Fruit fly (Drosophila melanogaster) whole organism, wandering third instar larva: ENCODE data around the gene CG32655.

ENCODE experiments used
- Abd-B ChIP-seq: fragments of >200 bp; optimal IDR thresholded peaks from 2 replicates; lab custom pipeline; 2017; ENCODE audit warnings: missing biosample characterization, missing genetic modification characterization
- CG32264 ChIP-seq: fragments of 200-800 bp; sonication (Bioruptor generic); optimal IDR thresholded peaks from 2 replicates; lab custom pipeline; 2016; ENCODE audit warnings: missing biosample characterization, missing genetic modification characterization
- CG9705 ChIP-seq: fragments of 200-800 bp; sonication (Bioruptor generic); optimal IDR thresholded peaks from 2 replicates; lab custom pipeline; 2018; ENCODE audit warnings: missing biosample characterization, mild to moderate bottlenecking, missing genetic modification characterization
- CrebA ChIP-seq: fragments of 200-800 bp; sonication (Bioruptor generic); optimal IDR thresholded peaks from 2 replicates; lab custom pipeline; 2016; ENCODE audit warnings: missing biosample characterization, mild to moderate bottlenecking, missing genetic modification characterization, borderline replicate concordance
- Dfd ChIP-seq: fragments of >200 bp; optimal IDR thresholded peaks from 2 replicates; lab custom pipeline; 2017; ENCODE audit warnings: missing biosample characterization, missing genetic modification characterization
- Dif ChIP-seq: fragments of 200-275, 200-300 bp; sonication (Bioruptor generic); optimal IDR thresholded peaks from 2 replicates; lab custom pipeline; 2018; ENCODE audit warnings: missing biosample characterization, missing genetic modification characterization; ENCODE audit not compliant: partially characterized antibody
- GATAd ChIP-seq: sonication (Bioruptor generic); optimal IDR thresholded peaks from 2 replicates; lab custom pipeline; 2016; ENCODE audit warnings: missing biosample characterization, missing genetic modification characterization
- HLH106 ChIP-seq: fragments of 200-800 bp; optimal IDR thresholded peaks from 3 replicates; lab custom pipeline; 2019; ENCODE audit warnings: missing biosample characterization, mild to moderate bottlenecking, missing genetic modification characterization, moderate library complexity
- Hnf4 ChIP-seq: fragments of 200-800 bp; sonication (Bioruptor generic); optimal IDR thresholded peaks from 2 replicates; lab custom pipeline; 2016; ENCODE audit warnings: missing biosample characterization, mild to moderate bottlenecking, missing genetic modification characterization
- Hr78 ChIP-seq: fragments of >200 bp; optimal IDR thresholded peaks from 2 replicates; lab custom pipeline; 2017; ENCODE audit warnings: missing biosample characterization, missing genetic modification characterization
- Hr83 ChIP-seq: fragments of 200-300 bp; sonication (Bioruptor generic); optimal IDR thresholded peaks from 2 replicates; lab custom pipeline; 2016; ENCODE audit warnings: missing biosample characterization, mild to moderate bottlenecking, missing genetic modification characterization, moderate library complexity; ENCODE audit not compliant: poor library complexity, severe bottlenecking
- Jra ChIP-seq: sonication (Bioruptor generic); optimal IDR thresholded peaks from 2 replicates; lab custom pipeline; 2016; ENCODE audit warnings: missing biosample characterization, missing genetic modification characterization
- Mio ChIP-seq: sonication (Bioruptor generic); optimal IDR thresholded peaks from 2 replicates; lab custom pipeline; 2016; ENCODE audit warnings: missing biosample characterization, missing genetic modification characterization
- Myc ChIP-seq: fragments of >200 bp; optimal IDR thresholded peaks from 2 replicates; lab custom pipeline; 2017
- N ChIP-seq: fragments of >200 bp; optimal IDR thresholded peaks from 2 replicates; lab custom pipeline; 2018; ENCODE audit warnings: missing biosample characterization, missing external identifiers, missing genetic modification characterization
- OdsH ChIP-seq: fragments of 200-800 bp; sonication (Bioruptor generic); optimal IDR thresholded peaks from 2 replicates; lab custom pipeline; 2016; ENCODE audit warnings: missing biosample characterization, mild to moderate bottlenecking, missing genetic modification characterization
- Rel ChIP-seq, 2 experiments: fragments of 200-800 bp; sonication (Bioruptor generic) in 1 of 2; optimal IDR thresholded peaks; 2 replicates in 1 of 2; 3 replicates in 1 of 2; lab custom pipeline; 2016 to 2019; ENCODE audit warnings: mild to moderate bottlenecking in 2 of 2, missing biosample characterization in 2 of 2, missing genetic modification characterization in 2 of 2, moderate library complexity in 1 of 2
- Sp1 ChIP-seq: fragments of 200-800 bp; sonication (Bioruptor generic); optimal IDR thresholded peaks from 3 replicates; lab custom pipeline; 2019; ENCODE audit warnings: missing biosample characterization, mild to moderate bottlenecking, missing genetic modification characterization, moderate library complexity
- Vsx2 ChIP-seq: fragments of 200-300, 225-300 bp; sonication (Bioruptor generic); optimal IDR thresholded peaks from 2 replicates; lab custom pipeline; 2018; ENCODE audit warnings: missing biosample characterization, missing genetic modification characterization; ENCODE audit not compliant: partially characterized antibody
- br ChIP-seq: fragments of 200-800 bp; sonication (Bioruptor generic); optimal IDR thresholded peaks from 2 replicates; lab custom pipeline; 2016; ENCODE audit warnings: missing biosample characterization, missing genetic modification characterization
- brk ChIP-seq: fragments of 200-800 bp; sonication (Bioruptor generic); optimal IDR thresholded peaks from 2 replicates; lab custom pipeline; 2016; ENCODE audit warnings: missing biosample characterization, mild to moderate bottlenecking, missing genetic modification characterization
- dmrt93B ChIP-seq: fragments of 200-800 bp; sonication (Bioruptor generic); optimal IDR thresholded peaks from 2 replicates; lab custom pipeline; 2018; ENCODE audit warnings: missing biosample characterization, mild to moderate bottlenecking, missing genetic modification characterization
- dsf ChIP-seq: sonication (Bioruptor generic); optimal IDR thresholded peaks from 2 replicates; lab custom pipeline; 2016; ENCODE audit warnings: missing biosample characterization, missing genetic modification characterization, borderline replicate concordance
- ey ChIP-seq: fragments of 200-800 bp; sonication (Bioruptor generic); optimal IDR thresholded peaks from 2 replicates; lab custom pipeline; 2016; ENCODE audit warnings: missing biosample characterization, missing genetic modification characterization
- foxo ChIP-seq, 2 experiments: fragments of 200-800 bp; sonication (Bioruptor generic); optimal IDR thresholded peaks; 2 replicates in 1 of 2; 3 replicates in 1 of 2; lab custom pipeline; 2016 to 2017; ENCODE audit warnings: missing biosample characterization in 2 of 2, missing genetic modification characterization in 2 of 2
- fru ChIP-seq: fragments of 200-800 bp; sonication (Bioruptor generic); optimal IDR thresholded peaks from 3 replicates; lab custom pipeline; 2016; ENCODE audit warnings: missing biosample characterization, mild to moderate bottlenecking, missing genetic modification characterization
- h ChIP-seq: fragments of 200-800 bp; sonication (Bioruptor generic); optimal IDR thresholded peaks from 3 replicates; lab custom pipeline; 2016; ENCODE audit warnings: missing biosample characterization, mild to moderate bottlenecking, missing genetic modification characterization
- jim ChIP-seq: fragments of 175-275, 200-325 bp; sonication (Bioruptor generic); optimal IDR thresholded peaks from 2 replicates; lab custom pipeline; 2016; ENCODE audit warnings: missing biosample characterization, mild to moderate bottlenecking, missing genetic modification characterization
- lola ChIP-seq: fragments of >200 bp; optimal IDR thresholded peaks from 2 replicates; lab custom pipeline; 2017; ENCODE audit warnings: missing biosample characterization, missing genetic modification characterization
- pan ChIP-seq: fragments of >200 bp; optimal IDR thresholded peaks from 2 replicates; lab custom pipeline; 2017
- psq ChIP-seq: fragments of 200-800 bp; sonication (Bioruptor generic); optimal IDR thresholded peaks from 3 replicates; lab custom pipeline; 2017; ENCODE audit warnings: missing biosample characterization, mild to moderate bottlenecking, missing genetic modification characterization, moderate library complexity
- rgr ChIP-seq: fragments of 200-800 bp; sonication (Bioruptor generic); optimal IDR thresholded peaks from 3 replicates; lab custom pipeline; 2016; ENCODE audit warnings: missing biosample characterization, mild to moderate bottlenecking, missing genetic modification characterization
- sage ChIP-seq: fragments of 200-800 bp; sonication (Bioruptor generic); optimal IDR thresholded peaks from 2 replicates; lab custom pipeline; 2016; ENCODE audit warnings: missing biosample characterization, mild to moderate bottlenecking, missing genetic modification characterization
- sv ChIP-seq: fragments of 200-800 bp; sonication (Bioruptor generic); optimal IDR thresholded peaks from 3 replicates; lab custom pipeline; 2016; ENCODE audit warnings: missing biosample characterization, missing genetic modification characterization
- tai ChIP-seq: sonication (Bioruptor generic); optimal IDR thresholded peaks from 2 replicates; lab custom pipeline; 2016; ENCODE audit warnings: missing biosample characterization, missing genetic modification characterization
- usp ChIP-seq: fragments of >200 bp; optimal IDR thresholded peaks from 2 replicates; lab custom pipeline; 2017; ENCODE audit warnings: missing biosample characterization, missing genetic modification characterization
- woc ChIP-seq: sonication (Bioruptor generic); optimal IDR thresholded peaks from 2 replicates; lab custom pipeline; 2016; ENCODE audit warnings: missing biosample characterization, mild to moderate bottlenecking, missing genetic modification characterization

CG32655 gene

dm6 chrX:12222890-12223345, 12.8 kb downstream of the CG32655 start (continued):
- TF ChIP-seq Hnf4 (GFP tag; lab: Kevin White, UChicago) (no peak), jim (GFP tag; lab: Kevin White, UChicago) (no peak), GATAd (GFP tag; lab: Kevin White, UChicago) (no peak), woc (peak; percentile 7), OdsH (GFP tag; lab: Kevin White, UChicago) (peak; percentile 43), CG9705 (GFP tag; lab: Kevin White, UChicago) (no peak)

dm6 chrX:12221496-12221895, 14.2 kb downstream of the CG32655 start:
- TF ChIP-seq Mio (GFP tag; lab: Kevin White, UChicago) (no peak), HLH106 (peak; percentile 40), ey (GFP tag; lab: Kevin White, UChicago) (no peak), fru (GFP tag; lab: Kevin White, UChicago) (peak; percentile 58), Dfd (GFP tag; lab: Kevin White, UChicago) (no peak), Vsx2 (GFP tag; lab: Kevin White, UChicago) (no peak), rgr (GFP tag; lab: Kevin White, UChicago) (no peak), psq (GFP tag; lab: Kevin White, UChicago) (no peak), foxo (GFP tag; optimal IDR thresholded peaks at IDR 0.05; lab: Kevin White, UChicago) (peak in 1 of 2 experiments; percentile 54), CG9705 (GFP tag; lab: Kevin White, UChicago) (no peak), woc (peak; percentile 32), Myc (lab: Kevin White, UChicago) (no peak)

- TF ChIP-seq Mio (GFP tag; lab: Kevin White, UChicago) (no peak), Sp1 (GFP tag; lab: Kevin White, UChicago) (peak; percentile 20), Hr78 (GFP tag; lab: Kevin White, UChicago) (no peak), dmrt93B (GFP tag; lab: Kevin White, UChicago) (peak; percentile 21), psq (GFP tag; lab: Kevin White, UChicago) (peak; percentile 9), Abd-B (GFP tag; lab: Kevin White, UChicago) (no peak), br (GFP tag; lab: Kevin White, UChicago) (peak; percentile 33), CG32264 (GFP tag; lab: Kevin White, UChicago) (no peak), HLH106 (peak; percentile 17), CrebA (GFP tag; lab: Kevin White, UChicago) (no peak), Dfd (GFP tag; lab: Kevin White, UChicago) (no peak), sv (GFP tag; lab: Kevin White, UChicago) (no peak), Jra (GFP tag; lab: Kevin White, UChicago) (no peak), lola (GFP tag; lab: Kevin White, UChicago) (no peak), Myc (lab: Kevin White, UChicago) (no peak), Rel (GFP tag; optimal IDR thresholded peaks at IDR 0.05; lab: Kevin White, UChicago) (no peak), Rel (tag; optimal IDR thresholded peaks at IDR 0.05; lab: Kevin White, UChicago) (no peak), Hnf4 (GFP tag; lab: Kevin White, UChicago) (peak; percentile 4), foxo (GFP tag; optimal IDR thresholded peaks at IDR 0.05; lab: Kevin White, UChicago) (peak in 1 of 2 experiments; percentile 29), ey (GFP tag; lab: Kevin White, UChicago) (peak; percentile 44), sage (GFP tag; lab: Kevin White, UChicago) (no peak), woc (no peak), rgr (GFP tag; lab: Kevin White, UChicago) (peak; percentile 17), OdsH (GFP tag; lab: Kevin White, UChicago) (peak; percentile 6), Dif (GFP tag; lab: Kevin White, UChicago) (no peak), fru (GFP tag; lab: Kevin White, UChicago) (peak; percentile 41), dsf (GFP tag; lab: Kevin White, UChicago) (no peak), tai (GFP tag; lab: Kevin White, UChicago) (no peak), usp (GFP tag; lab: Kevin White, UChicago) (no peak), h (GFP tag; lab: Kevin White, UChicago) (peak; percentile 27), pan (lab: Kevin White, UChicago) (no peak), N (no peak), brk (no peak), jim (GFP tag; lab: Kevin White, UChicago) (no peak), Hr83 (GFP tag; lab: Kevin White, UChicago) (no peak)
- TF ChIP-seq, all 38 proteins: peak for 12
Observed at dm6 chrX:12217572-12217971, 18.1 kb downstream of the CG32655 start.
